Worm (Caenorhabditis elegans) whole organism, young adult: ENCODE data around the gene syx-6.

ENCODE experiments used
- B0261.1 ChIP-seq: sonication (generic microtip); optimal IDR thresholded peaks from 2 replicates; lab custom pipeline; 2016; ENCODE audit warnings: mild to moderate bottlenecking, missing genetic modification characterization, moderate library complexity, missing compliant biosample characterization
- D2030.7 ChIP-seq: fragments of 200-800 bp; sonication (Bioruptor generic); IDR thresholded peaks from 2 replicates; pipeline ENCODE4 v1.3.6; 2022; ENCODE audit warnings: missing genetic modification reagents, missing genetic modification characterization, missing compliant biosample characterization
- F23B12.7 ChIP-seq: sonication (generic microtip); optimal IDR thresholded peaks from 2 replicates; lab custom pipeline; 2017; ENCODE audit warnings: missing genetic modification characterization, mild to moderate bottlenecking, missing compliant biosample characterization, antibody characterized with exemption, moderate library complexity; ENCODE audit not compliant: insufficient read depth
- F55B11.4 ChIP-seq: sonication (generic microtip); optimal IDR thresholded peaks from 2 replicates; lab custom pipeline; 2016; ENCODE audit warnings: missing compliant biosample characterization, missing genetic modification characterization, borderline replicate concordance; ENCODE audit not compliant: insufficient read depth
- T26A5.8 ChIP-seq: sonication (generic microtip); optimal IDR thresholded peaks from 2 replicates; lab custom pipeline; 2016; ENCODE audit warnings: missing genetic modification characterization, missing compliant biosample characterization
- Y53F4B.3 ChIP-seq: fragments of 200-800 bp; sonication (Bioruptor generic); IDR thresholded peaks from 2 replicates; pipeline ENCODE4 v1.3.6; 2022; ENCODE audit warnings: missing genetic modification reagents, missing genetic modification characterization, missing compliant biosample characterization
- Y56A3A.18 ChIP-seq: fragments of 200-800 bp; sonication (Bioruptor generic); IDR thresholded peaks from 2 replicates; pipeline ENCODE4 v1.3.6; 2022; ENCODE audit warnings: missing genetic modification reagents, missing genetic modification characterization, missing compliant biosample characterization
- Y67H2A.10 ChIP-seq: fragments of 200-800 bp; sonication (Bioruptor generic); conservative IDR thresholded peaks from 2 replicates; pipeline ENCODE4 v1.3.6; 2022; ENCODE audit warnings: missing genetic modification reagents, missing genetic modification characterization, missing compliant biosample characterization
- ZK185.1 ChIP-seq: sonication (generic microtip); optimal IDR thresholded peaks from 2 replicates; lab custom pipeline; 2016; ENCODE audit warnings: mild to moderate bottlenecking, missing genetic modification characterization, missing compliant biosample characterization; ENCODE audit not compliant: poor library complexity, severe bottlenecking
- akir-1 ChIP-seq: fragments of 200-800 bp; sonication (Bioruptor generic); optimal IDR thresholded peaks from 2 replicates; lab custom pipeline; 2018; ENCODE audit warnings: mild to moderate bottlenecking, missing genetic modification characterization, moderate library complexity, missing compliant biosample characterization
- aptf-2 ChIP-seq: fragments of 200-800 bp; sonication (Bioruptor generic); conservative IDR thresholded peaks from 2 replicates; pipeline ENCODE4 v1.3.6; 2022; ENCODE audit warnings: missing genetic modification reagents, missing genetic modification characterization, missing compliant biosample characterization
- aptf-3 ChIP-seq: fragments of 200-800 bp; sonication (Bioruptor generic); IDR thresholded peaks from 2 replicates; pipeline ENCODE4 v1.3.6; 2022; ENCODE audit warnings: missing genetic modification characterization, missing compliant biosample characterization
- attf-3 ChIP-seq: fragments of 200-800 bp; sonication (Bioruptor generic); conservative IDR thresholded peaks from 2 replicates; pipeline ENCODE4 v1.3.6; 2022; ENCODE audit warnings: missing genetic modification reagents, missing genetic modification characterization, missing compliant biosample characterization
- efl-1 ChIP-seq: fragments of 150-350 bp; optimal IDR thresholded peaks from 2 replicates; lab custom pipeline; 2014; ENCODE audit warnings: missing biosample characterization, missing genetic modification reagents, missing genetic modification characterization
- egl-18 ChIP-seq: fragments of 200-800 bp; sonication (Bioruptor generic); IDR thresholded peaks from 2 replicates; pipeline ENCODE4 v1.3.6; 2022; ENCODE audit warnings: missing genetic modification reagents, missing genetic modification characterization, missing compliant biosample characterization
- egrh-3 ChIP-seq: fragments of 200-800 bp; sonication (Bioruptor generic); IDR thresholded peaks from 2 replicates; pipeline ENCODE4 v1.3.6; 2022; ENCODE audit warnings: missing genetic modification reagents, missing genetic modification characterization, missing compliant biosample characterization
- him-1 ChIP-seq: sonication (generic microtip); optimal IDR thresholded peaks from 2 replicates; lab custom pipeline; 2016; ENCODE audit warnings: missing genotype, missing genetic modification reagents, missing genetic modification characterization, missing compliant biosample characterization
- hlh-26 ChIP-seq: fragments of 200-800 bp; sonication (Bioruptor generic); conservative IDR thresholded peaks from 2 replicates; pipeline ENCODE4 v1.3.6; 2022; ENCODE audit warnings: missing genetic modification reagents, missing genetic modification characterization, missing compliant biosample characterization
- hmg-20 ChIP-seq: fragments of 200-800 bp; sonication (Bioruptor generic); IDR thresholded peaks from 2 replicates; pipeline ENCODE4 v1.3.6; 2022; ENCODE audit warnings: missing genetic modification reagents, missing genetic modification characterization, missing compliant biosample characterization
- hrde-1 ChIP-seq: sonication (generic microtip); optimal IDR thresholded peaks from 2 replicates; lab custom pipeline; 2016; ENCODE audit warnings: missing genetic modification characterization, mild to moderate bottlenecking, missing compliant biosample characterization, moderate library complexity, missing genotype, missing genetic modification reagents, borderline replicate concordance
- lag-1 ChIP-seq: fragments of 200-800 bp; sonication (Bioruptor generic); IDR thresholded peaks from 2 replicates; pipeline ENCODE4 v1.3.6; 2022; ENCODE audit warnings: missing genetic modification reagents, missing genetic modification characterization, missing compliant biosample characterization
- let-526 ChIP-seq: fragments of 200-800 bp; sonication (Bioruptor generic); IDR thresholded peaks from 2 replicates; pipeline ENCODE4 v1.3.6; 2022; ENCODE audit warnings: missing genetic modification reagents, missing genetic modification characterization, missing compliant biosample characterization
- let-607 ChIP-seq, 2 experiments: fragments of 200-800 bp in 1 of 2; sonication (Bioruptor generic) in 1 of 2; sonication (generic microtip) in 1 of 2; optimal IDR thresholded peaks; 2 replicates each; lab custom pipeline; 2016 to 2018; ENCODE audit warnings: mild to moderate bottlenecking in 2 of 2, missing compliant biosample characterization in 2 of 2, missing genetic modification characterization in 2 of 2, moderate library complexity in 2 of 2, missing genotype in 1 of 2
- lin-26 ChIP-seq: fragments of 200-800 bp; sonication (Bioruptor generic); IDR thresholded peaks from 2 replicates; pipeline ENCODE4 v1.3.6; 2022; ENCODE audit warnings: missing genetic modification reagents, missing genetic modification characterization, missing compliant biosample characterization
- lin-35 ChIP-seq, 3 experiments: fragments of 150-350 bp in 2 of 3; sonication (generic microtip) in 1 of 3; optimal IDR thresholded peaks; 2 replicates each; lab custom pipeline; 2014 to 2018; ENCODE audit warnings: missing biosample characterization in 3 of 3, missing genetic modification characterization in 3 of 3, missing genetic modification reagents in 3 of 3
- lsl-1 ChIP-seq: fragments of 200-800 bp; sonication (Bioruptor generic); optimal IDR thresholded peaks from 2 replicates; lab custom pipeline; 2018; ENCODE audit warnings: mild to moderate bottlenecking, missing genetic modification characterization, moderate library complexity, missing compliant biosample characterization
- lsy-27 ChIP-seq: sonication (generic microtip); optimal IDR thresholded peaks from 2 replicates; lab custom pipeline; 2017; ENCODE audit warnings: missing genetic modification characterization, mild to moderate bottlenecking, missing compliant biosample characterization, antibody characterized with exemption, missing genotype, borderline replicate concordance; ENCODE audit not compliant: insufficient read depth
- madf-3 ChIP-seq: fragments of 200-800 bp; sonication (Bioruptor generic); IDR thresholded peaks from 2 replicates; pipeline ENCODE4 v1.3.6; 2022; ENCODE audit warnings: missing genetic modification reagents, missing genetic modification characterization, missing compliant biosample characterization
- mes-4 ChIP-seq: sonication (generic microtip); optimal IDR thresholded peaks from 2 replicates; lab custom pipeline; 2016; ENCODE audit warnings: missing genotype, missing genetic modification characterization, missing compliant biosample characterization
- nfya-1 ChIP-seq: sonication (generic microtip); optimal IDR thresholded peaks from 2 replicates; lab custom pipeline; 2017; ENCODE audit warnings: antibody characterized with exemption, missing compliant biosample characterization, missing genetic modification characterization, borderline replicate concordance; ENCODE audit not compliant: insufficient read depth
- nfyb-1 ChIP-seq: fragments of 200-800 bp; sonication (Bioruptor generic); IDR thresholded peaks from 2 replicates; pipeline ENCODE4 v1.3.6; 2022; ENCODE audit warnings: missing genetic modification reagents, missing genetic modification characterization, missing compliant biosample characterization
- nhr-80 ChIP-seq: sonication (generic microtip); optimal IDR thresholded peaks from 2 replicates; lab custom pipeline; 2016; ENCODE audit warnings: missing genetic modification characterization, missing compliant biosample characterization
- pha-4 ChIP-seq: fragments of 150-350 bp; sonication (generic microtip); optimal IDR thresholded peaks from 2 replicates; lab custom pipeline; 2014; ENCODE audit warnings: missing biosample characterization, missing genetic modification reagents, missing genetic modification characterization
- repo-1 ChIP-seq: sonication (generic microtip); optimal IDR thresholded peaks from 2 replicates; lab custom pipeline; 2017; ENCODE audit warnings: mild to moderate bottlenecking, missing genetic modification characterization, missing compliant biosample characterization
- sea-2 ChIP-seq: fragments of 200-800 bp; sonication (Bioruptor generic); IDR thresholded peaks from 2 replicates; pipeline ENCODE4 v1.3.6; 2022; ENCODE audit warnings: missing genetic modification characterization, missing compliant biosample characterization
- snpc-4 ChIP-seq, 5 experiments: fragments of 150-350 bp in 1 of 5; sonication (generic microtip) in 4 of 5; optimal IDR thresholded peaks; 2 replicates each; lab custom pipeline; 2014 to 2018; ENCODE audit warnings: missing genetic modification characterization in 5 of 5, missing biosample characterization in 3 of 5, antibody characterized with exemption in 2 of 5, mild to moderate bottlenecking in 2 of 5, missing compliant biosample characterization in 2 of 5, missing genotype in 2 of 5, moderate library complexity in 2 of 5, missing genetic modification reagents in 1 of 5
- tbp1 ChIP-seq: fragments of 200-800 bp; sonication (Bioruptor generic); optimal IDR thresholded peaks from 2 replicates; lab custom pipeline; 2018; ENCODE audit warnings: mild to moderate bottlenecking, missing genetic modification characterization, missing compliant biosample characterization
- tbx-9 ChIP-seq: sonication (generic microtip); optimal IDR thresholded peaks from 2 replicates; lab custom pipeline; 2016; ENCODE audit warnings: borderline replicate concordance, missing genetic modification characterization, inconsistent platforms, missing compliant biosample characterization
- unc-130 ChIP-seq: sonication (generic microtip); optimal IDR thresholded peaks from 2 replicates; lab custom pipeline; 2016; ENCODE audit warnings: missing genetic modification reagents, missing genetic modification characterization, missing compliant biosample characterization
- xnd-1 ChIP-seq: sonication (generic microtip); optimal IDR thresholded peaks from 2 replicates; lab custom pipeline; 2016; ENCODE audit warnings: missing genotype, missing genetic modification reagents, missing genetic modification characterization, missing compliant biosample characterization
- ztf-25 ChIP-seq: fragments of 200-800 bp; sonication (Bioruptor generic); IDR thresholded peaks from 2 replicates; pipeline ENCODE4 v1.3.6; 2022; ENCODE audit warnings: missing genetic modification reagents, missing genetic modification characterization, missing compliant biosample characterization
- ztf-28 ChIP-seq: fragments of 200-800 bp; sonication (Bioruptor generic); IDR thresholded peaks from 2 replicates; pipeline ENCODE4 v1.3.6; 2022; ENCODE audit warnings: missing genetic modification reagents, missing genetic modification characterization, missing compliant biosample characterization

Gene syx-6

ce11 chrX:3156062-3156791 lies 8.1 kb upstream of the syx-6 start:
- no peak for TF ChIP-seq aptf-3 (GFP tag; lab: Robert Waterston, UW)
- TF ChIP-seq nfya-1, result no peak
- no peak for TF ChIP-seq lin-35 (GFP tag; optimal IDR thresholded peaks at IDR 0.05; lab: Kevin White, UChicago)
- no peak for TF ChIP-seq unc-130
- TF ChIP-seq efl-1 (GFP tag; lab: Kevin White, UChicago), result no peak
- no peak for TF ChIP-seq xnd-1 (tag; lab: Kevin White, UChicago)
- TF ChIP-seq lag-1 (GFP tag; lab: Robert Waterston, UW), result no peak
- TF ChIP-seq akir-1 (GFP tag; lab: Kevin White, UChicago), result no peak
- no peak for TF ChIP-seq ztf-25 (GFP tag; lab: Robert Waterston, UW)
- TF ChIP-seq B0261.1, result no peak
- no peak for TF ChIP-seq snpc-4 (GFP tag; optimal IDR thresholded peaks at IDR 0.05; lab: Kevin White, UChicago)
- no peak for TF ChIP-seq snpc-4 (tag; optimal IDR thresholded peaks at IDR 0.05; lab: Kevin White, UChicago)
- TF ChIP-seq hrde-1 (tag; lab: Kevin White, UChicago), result no peak
- no peak for TF ChIP-seq Y53F4B.3 (GFP tag; lab: Robert Waterston, UW)
- no peak for TF ChIP-seq sea-2
- TF ChIP-seq egl-18 (GFP tag; lab: Robert Waterston, UW), result no peak
- TF ChIP-seq, all 124 proteins: peak for 0

- TF ChIP-seq F55B11.4 (tag; lab: Kevin White, UChicago), result no peak
- TF ChIP-seq Y67H2A.10 (GFP tag; lab: Robert Waterston, UW), result no peak
- TF ChIP-seq aptf-2 (GFP tag; lab: Robert Waterston, UW), result no peak
- TF ChIP-seq lsy-27, result no peak
- TF ChIP-seq madf-3 (GFP tag; lab: Robert Waterston, UW), result 0 out of 2 replicates have a peak, but pooled peaks have one; percentile 5
- no peak for TF ChIP-seq tbx-9 (tag; lab: Kevin White, UChicago)
- no peak for TF ChIP-seq ZK185.1
- TF ChIP-seq sea-2, result no peak
- no peak for TF ChIP-seq T26A5.8 (tag; lab: Kevin White, UChicago)
- TF ChIP-seq lsl-1 (GFP tag; lab: Kevin White, UChicago), result no peak
- no peak for TF ChIP-seq D2030.7 (GFP tag; lab: Robert Waterston, UW)
- TF ChIP-seq F23B12.7 (tag; lab: Kevin White, UChicago), result no peak
- peak; percentile 89 for TF ChIP-seq attf-3 (GFP tag; lab: Robert Waterston, UW)
- TF ChIP-seq pha-4 (tag; lab: Kevin White, UChicago), result peak; percentile 0
Measured at ce11 chrX:3159542-3159941, 4.8 kb upstream of the syx-6 start, which contains the start of gene gcc-1. TSS of gene gcc-1 (plus strand) at chrX:3159940.

- TF ChIP-seq let-607 (tag; optimal IDR thresholded peaks at IDR 0.05; lab: Kevin White, UChicago) (peak in 1 of 2 experiments; percentile 23), him-1 (no peak), nhr-80 (peak; percentile 24)
Measured at ce11 chrX:3165569-3165968, 1.2 kb downstream of the syx-6 start, which contains the start of gene pfut-1. TSS of gene pfut-1 (plus strand) at chrX:3165826.

- TF ChIP-seq mes-4 (tag; lab: Kevin White, UChicago) (no peak), let-526 (GFP tag; lab: Robert Waterston, UW) (no peak), tbp1 (no peak), Y56A3A.18 (no peak), lin-35 (GFP tag; optimal IDR thresholded peaks at IDR 0.05; lab: Kevin White, UChicago) (no peak), hrde-1 (tag; lab: Kevin White, UChicago) (no peak), egrh-3 (GFP tag; lab: Robert Waterston, UW) (no peak), lsy-27 (no peak), hmg-20 (GFP tag; lab: Robert Waterston, UW) (no peak), hlh-26 (GFP tag; lab: Robert Waterston, UW) (no peak), lin-26 (GFP tag; lab: Robert Waterston, UW) (no peak), repo-1 (tag; lab: Kevin White, UChicago) (no peak), nfyb-1 (GFP tag; lab: Robert Waterston, UW) (no peak), ztf-28 (no peak)
Measured at ce11 chrX:3170456-3170855, 6.1 kb downstream of the syx-6 start, which contains the start of gene C15C7.6. TSS of gene C15C7.6 (minus strand) at chrX:3170556.
